Fruit fly (Drosophila melanogaster) whole organism, embryonic: ENCODE data around the gene CG31365.
A peak's percentile ranks its signal among the peaks of the same experiment; 100 is the strongest.

Source experiments
- B-H1 ChIP-seq: fragments of 200-800 bp; sonication (Bioruptor generic); IDR thresholded peaks from 3 replicates; pipeline ENCODE4 v1.3.6; 2022; ENCODE audit warnings: missing biosample characterization, missing genetic modification characterization
- CG10654 ChIP-seq: fragments of 200-800 bp; sonication (Bioruptor generic); optimal IDR thresholded peaks from 2 replicates; lab custom pipeline; 2016; ENCODE audit warnings: missing biosample characterization, missing genetic modification characterization
- CG11696 ChIP-seq: fragments of 200-800 bp; sonication (Bioruptor generic); IDR thresholded peaks from 2 replicates; pipeline ENCODE4 v1.3.6; 2022; ENCODE audit warnings: missing biosample characterization, missing genetic modification characterization
- CG1233 ChIP-seq: fragments of 200-800 bp; sonication (Bioruptor generic); optimal IDR thresholded peaks from 4 replicates; lab custom pipeline; 2018; ENCODE audit warnings: missing biosample characterization, mild to moderate bottlenecking, missing genetic modification characterization
- CG14014 ChIP-seq: fragments of 200-800 bp; sonication (Bioruptor generic); IDR thresholded peaks from 2 replicates; pipeline ENCODE4 v1.3.6; 2022; ENCODE audit warnings: missing biosample characterization, missing genetic modification characterization
- CG14050 ChIP-seq: fragments of 200-800 bp; sonication (Bioruptor generic); IDR thresholded peaks from 3 replicates; pipeline ENCODE4 v1.3.6; 2022; ENCODE audit warnings: missing biosample characterization, missing genetic modification characterization
- CG15011 ChIP-seq: fragments of 200-800 bp; sonication (Bioruptor generic); optimal IDR thresholded peaks from 3 replicates; lab custom pipeline; 2018; ENCODE audit warnings: missing biosample characterization, mild to moderate bottlenecking, missing genetic modification characterization
- CG16815 ChIP-seq: fragments of 200-800 bp; sonication (Bioruptor generic); optimal IDR thresholded peaks from 3 replicates; lab custom pipeline; 2017; ENCODE audit warnings: missing biosample characterization, mild to moderate bottlenecking, missing genetic modification characterization
- CG16863 ChIP-seq: fragments of 200-800 bp; sonication (Bioruptor generic); optimal IDR thresholded peaks from 3 replicates; lab custom pipeline; 2016; ENCODE audit warnings: missing biosample characterization, missing genetic modification characterization
- CG17829 ChIP-seq: fragments of 200-800 bp; optimal IDR thresholded peaks from 2 replicates; lab custom pipeline; 2019; ENCODE audit warnings: missing biosample characterization, mild to moderate bottlenecking, missing genetic modification characterization, moderate library complexity
- CG18476 ChIP-seq: fragments of 200-800 bp; sonication (Bioruptor generic); optimal IDR thresholded peaks from 2 replicates; lab custom pipeline; 2016; ENCODE audit warnings: missing biosample characterization, mild to moderate bottlenecking, missing genetic modification characterization
- CG18619 ChIP-seq: fragments of 200-800 bp; sonication (Bioruptor generic); optimal IDR thresholded peaks from 3 replicates; lab custom pipeline; 2017; ENCODE audit warnings: missing biosample characterization, mild to moderate bottlenecking, missing genetic modification characterization
- CG2875 ChIP-seq: fragments of 200-800 bp; sonication (Bioruptor generic); optimal IDR thresholded peaks from 2 replicates; lab custom pipeline; 2017; ENCODE audit warnings: missing biosample characterization, mild to moderate bottlenecking, missing genetic modification characterization, missing genetic modification reagents
- CG31224 ChIP-seq: fragments of 200-800 bp; sonication (Bioruptor generic); IDR thresholded peaks from 2 replicates; pipeline ENCODE4 v1.3.6; 2022; ENCODE audit warnings: missing biosample characterization, missing genetic modification characterization
- CG34224 ChIP-seq: fragments of 200-800 bp; sonication (Bioruptor generic); IDR thresholded peaks from 3 replicates; pipeline ENCODE4 v1.3.6; 2022; ENCODE audit warnings: missing biosample characterization, missing genetic modification characterization; ENCODE audit not compliant: partially characterized antibody
- CG3847 ChIP-seq: fragments of 200-800 bp; sonication (Bioruptor generic); IDR thresholded peaks from 2 replicates; pipeline ENCODE4 v1.3.6; 2022; ENCODE audit warnings: missing biosample characterization, missing genetic modification characterization
- CG6765 ChIP-seq: fragments of 200-800 bp; sonication (Bioruptor generic); optimal IDR thresholded peaks from 3 replicates; lab custom pipeline; 2017; ENCODE audit warnings: missing biosample characterization, mild to moderate bottlenecking, missing genetic modification characterization
- CG7357 ChIP-seq: fragments of 200-800 bp; sonication (Bioruptor generic); IDR thresholded peaks from 3 replicates; pipeline ENCODE4 v1.3.6; 2022; ENCODE audit warnings: missing biosample characterization, missing genetic modification characterization
- CG9215 ChIP-seq: fragments of 200-800 bp; sonication (Bioruptor generic); IDR thresholded peaks from 2 replicates; pipeline ENCODE4 v1.3.6; 2022; ENCODE audit warnings: missing biosample characterization, missing genetic modification characterization
- CG9932 ChIP-seq: fragments of 200-800 bp; sonication (Bioruptor generic); IDR thresholded peaks from 2 replicates; pipeline ENCODE4 v1.3.6; 2022; ENCODE audit warnings: missing biosample characterization, missing genetic modification characterization
- CHES-1-like ChIP-seq: fragments of 200-800 bp; sonication (Bioruptor generic); optimal IDR thresholded peaks from 2 replicates; lab custom pipeline; 2016; ENCODE audit warnings: missing biosample characterization, missing genetic modification characterization
- Chrac-16 ChIP-seq: fragments of 200-800 bp; sonication (Bioruptor generic); optimal IDR thresholded peaks from 3 replicates; lab custom pipeline; 2016; ENCODE audit warnings: missing biosample characterization, missing genetic modification characterization
- Dip2 ChIP-seq: fragments of 200-800 bp; sonication (Bioruptor generic); IDR thresholded peaks from 2 replicates; pipeline ENCODE4 v1.3.6; 2022; ENCODE audit warnings: missing biosample characterization, missing genetic modification characterization
- Dp ChIP-seq: fragments of 200-800 bp; sonication (Bioruptor generic); optimal IDR thresholded peaks from 2 replicates; lab custom pipeline; 2018; ENCODE audit warnings: missing biosample characterization, mild to moderate bottlenecking, missing genetic modification characterization, moderate library complexity
- ERR ChIP-seq: fragments of 200-800 bp; sonication (Bioruptor generic); optimal IDR thresholded peaks from 2 replicates; lab custom pipeline; 2016; ENCODE audit warnings: missing biosample characterization, missing genetic modification characterization
- H2.0 ChIP-seq: fragments of 200-800 bp; sonication (Bioruptor generic); IDR thresholded peaks from 2 replicates; pipeline ENCODE4 v1.3.6; 2022; ENCODE audit warnings: missing biosample characterization, missing genetic modification characterization
- Hey ChIP-seq: fragments of 200-800 bp; sonication (Bioruptor generic); optimal IDR thresholded peaks from 3 replicates; lab custom pipeline; 2018; ENCODE audit warnings: missing biosample characterization, mild to moderate bottlenecking, missing genetic modification characterization
- Hr3 ChIP-seq: fragments of 200-800 bp; sonication (Bioruptor generic); optimal IDR thresholded peaks from 3 replicates; lab custom pipeline; 2016; ENCODE audit warnings: missing biosample characterization, missing genetic modification characterization
- MESR4 ChIP-seq: fragments of 200-800 bp; sonication (Bioruptor generic); optimal IDR thresholded peaks from 2 replicates; lab custom pipeline; 2018; ENCODE audit warnings: missing biosample characterization, mild to moderate bottlenecking, missing genetic modification characterization, moderate library complexity
- MTF-1 ChIP-seq: fragments of 200-800 bp; sonication (Bioruptor generic); optimal IDR thresholded peaks from 2 replicates; lab custom pipeline; 2018; ENCODE audit warnings: missing biosample characterization, mild to moderate bottlenecking, missing genetic modification characterization, borderline replicate concordance
- Meics ChIP-seq: fragments of 200-800 bp; sonication (Bioruptor generic); optimal IDR thresholded peaks from 2 replicates; lab custom pipeline; 2017; ENCODE audit warnings: missing biosample characterization, mild to moderate bottlenecking, missing genetic modification characterization
- Mes4 ChIP-seq: fragments of 200-800 bp; sonication (Bioruptor generic); optimal IDR thresholded peaks from 2 replicates; lab custom pipeline; 2016; ENCODE audit warnings: missing biosample characterization, missing genetic modification characterization
- NFAT ChIP-seq: fragments of 200-800 bp; sonication (Bioruptor generic); IDR thresholded peaks from 2 replicates; pipeline ENCODE4 v1.3.6; 2022; ENCODE audit warnings: missing biosample characterization, missing genetic modification characterization
- Taf1 ChIP-seq: fragments of 200-800 bp; sonication (Bioruptor generic); IDR thresholded peaks from 2 replicates; pipeline ENCODE4 v1.3.6; 2022; ENCODE audit warnings: missing biosample characterization, missing genetic modification characterization
- Tbp ChIP-seq: fragments of >200 bp; optimal IDR thresholded peaks from 2 replicates; lab custom pipeline; 2018; ENCODE audit warnings: missing biosample characterization, missing genetic modification characterization
- ase ChIP-seq: fragments of 200-800 bp; sonication (Bioruptor generic); IDR thresholded peaks from 3 replicates; pipeline ENCODE4 v1.3.6; 2022; ENCODE audit warnings: missing biosample characterization, missing genetic modification characterization
- az2 ChIP-seq: fragments of 200-800 bp; sonication (Bioruptor generic); optimal IDR thresholded peaks from 3 replicates; lab custom pipeline; 2016; ENCODE audit warnings: missing biosample characterization, missing genetic modification characterization
- caup ChIP-seq: fragments of 200-800 bp; sonication (Bioruptor generic); optimal IDR thresholded peaks from 3 replicates; lab custom pipeline; 2017; ENCODE audit warnings: missing biosample characterization, mild to moderate bottlenecking, missing genetic modification characterization, moderate library complexity; ENCODE audit not compliant: severe bottlenecking
- grn ChIP-seq: fragments of 200-800 bp; sonication (Bioruptor generic); optimal IDR thresholded peaks from 3 replicates; lab custom pipeline; 2017; ENCODE audit warnings: missing biosample characterization, missing genetic modification characterization
- jigr1 ChIP-seq: fragments of 200-800 bp; sonication (Bioruptor generic); IDR thresholded peaks from 3 replicates; pipeline ENCODE4 v1.3.6; 2022; ENCODE audit warnings: missing biosample characterization, missing genetic modification characterization
- jumu ChIP-seq: fragments of 200-800 bp; sonication (Bioruptor generic); optimal IDR thresholded peaks from 3 replicates; lab custom pipeline; 2016; ENCODE audit warnings: missing biosample characterization, missing genetic modification characterization
- knrl ChIP-seq: fragments of 200-800 bp; sonication (Bioruptor generic); IDR thresholded peaks from 3 replicates; pipeline ENCODE4 v1.3.6; 2022; ENCODE audit warnings: missing biosample characterization, missing genetic modification characterization; ENCODE audit not compliant: partially characterized antibody
- maf-S ChIP-seq: fragments of 200-800 bp; sonication (Bioruptor generic); optimal IDR thresholded peaks from 2 replicates; lab custom pipeline; 2016; ENCODE audit warnings: missing biosample characterization, missing genetic modification characterization
- p53 ChIP-seq: fragments of 200-800 bp; sonication (Bioruptor generic); optimal IDR thresholded peaks from 2 replicates; lab custom pipeline; 2016; ENCODE audit warnings: missing biosample characterization, missing genetic modification characterization
- pita ChIP-seq: fragments of 200-800 bp; sonication (Bioruptor generic); optimal IDR thresholded peaks from 2 replicates; lab custom pipeline; 2017; ENCODE audit warnings: missing biosample characterization, mild to moderate bottlenecking, missing genetic modification characterization
- tna ChIP-seq: fragments of 200-800 bp; sonication (Bioruptor generic); IDR thresholded peaks from 2 replicates; pipeline ENCODE4 v1.3.6; 2022; ENCODE audit warnings: missing biosample characterization, missing genetic modification characterization; ENCODE audit not compliant: partially characterized antibody
- yki ChIP-seq: fragments of >200 bp; optimal IDR thresholded peaks from 3 replicates; lab custom pipeline; 2018
- zen2 ChIP-seq: fragments of 200-800 bp; sonication (Bioruptor generic); IDR thresholded peaks from 3 replicates; pipeline ENCODE4 v1.3.6; 2022; ENCODE audit warnings: missing biosample characterization, missing genetic modification characterization; ENCODE audit not compliant: partially characterized antibody
- zfh2 ChIP-seq: fragments of 200-800 bp; sonication (Bioruptor generic); optimal IDR thresholded peaks from 2 replicates; lab custom pipeline; 2016; ENCODE audit warnings: missing biosample characterization, missing genetic modification characterization

Gene CG31365

dm6 chr3R:23117683-23118470 is 8.3 kb downstream of the CG31365 start, which contains the start of the genes Rassf and CenB1A (continued):
- TF ChIP-seq ERR (GFP tag; lab: Kevin White, UChicago) (peak; percentile 34), caup (GFP tag; lab: Kevin White, UChicago) (peak; percentile 22), Chrac-16 (peak; percentile 33), Meics (GFP tag; lab: Kevin White, UChicago) (no peak), knrl (GFP tag; lab: Robert Waterston, UW) (no peak), CG17829 (tag; lab: Kevin White, UChicago) (peak; percentile 6), CG14050 (GFP tag; lab: Robert Waterston, UW) (no peak), p53 (GFP tag; lab: Kevin White, UChicago) (no peak), tna (GFP tag; lab: Robert Waterston, UW) (no peak), B-H1 (GFP tag; lab: Robert Waterston, UW) (no peak), ase (GFP tag; lab: Robert Waterston, UW) (0 out of 3 replicates have a peak, but pooled peaks have one; percentile 16), Taf1 (GFP tag; lab: Robert Waterston, UW) (0 out of 2 replicates have a peak, but pooled peaks have one; percentile 11), CG10654 (GFP tag; lab: Kevin White, UChicago) (peak; percentile 16), CG2875 (no peak), zfh2 (GFP tag; lab: Kevin White, UChicago) (peak; percentile 80), CG9932 (GFP tag; lab: Robert Waterston, UW) (peak; percentile 71; the same call in 1 of the 2 replicates), az2 (GFP tag; lab: Kevin White, UChicago) (peak; percentile 18), CG9215 (GFP tag; lab: Robert Waterston, UW) (peak; percentile 57), CG1233 (GFP tag; lab: Kevin White, UChicago) (no peak), CG11696 (GFP tag; lab: Robert Waterston, UW) (no peak), Hr3 (GFP tag; lab: Kevin White, UChicago) (peak; percentile 54), CG7357 (0 out of 3 replicates have a peak, but pooled peaks have one; percentile 40), Dp (GFP tag; lab: Kevin White, UChicago) (peak; percentile 82), grn (GFP tag; lab: Kevin White, UChicago) (no peak), maf-S (GFP tag; lab: Kevin White, UChicago) (peak; percentile 65), jumu (GFP tag; lab: Kevin White, UChicago) (peak; percentile 54), CG3847 (GFP tag; lab: Robert Waterston, UW) (peak; percentile 77), MTF-1 (GFP tag; lab: Kevin White, UChicago) (no peak), MESR4 (GFP tag; lab: Kevin White, UChicago) (peak; percentile 72), CG16863 (GFP tag; lab: Kevin White, UChicago) (peak; percentile 35), CG15011 (GFP tag; lab: Kevin White, UChicago) (no peak), H2.0 (GFP tag; lab: Robert Waterston, UW) (no peak; the same call in 1 of the 2 replicates), Tbp (GFP tag; lab: Kevin White, UChicago) (peak; percentile 35), CG14014 (GFP tag; lab: Robert Waterston, UW) (no peak; the same call in 1 of the 2 replicates), CG18476 (GFP tag; lab: Kevin White, UChicago) (peak; percentile 36), CG34224 (GFP tag; lab: Robert Waterston, UW) (peak; percentile 67; the same call in 2 of the 3 replicates), Dip2 (no peak), Mes4 (GFP tag; lab: Kevin White, UChicago) (no peak), jigr1 (GFP tag; lab: Robert Waterston, UW) (no peak), CG16815 (GFP tag; lab: Kevin White, UChicago) (no peak), zen2 (GFP tag; lab: Robert Waterston, UW) (peak; percentile 21; the same call in 1 of the 3 replicates), CG31224 (GFP tag; lab: Robert Waterston, UW) (0 out of 2 replicates have a peak, but pooled peaks have one; percentile 15), CHES-1-like (GFP tag; lab: Kevin White, UChicago) (peak; percentile 56), CG6765 (GFP tag; lab: Kevin White, UChicago) (peak; percentile 31), pita (GFP tag; lab: Kevin White, UChicago) (no peak), yki (lab: Kevin White, UChicago) (no peak), Hey (tag; lab: Kevin White, UChicago) (no peak), CG18619 (GFP tag; lab: Kevin White, UChicago) (peak; percentile 48), NFAT (GFP tag; lab: Robert Waterston, UW) (peak; percentile 17; the same call in 1 of the 2 replicates)
